Fruit fly (Drosophila melanogaster) S2 (cell line): ENCODE results near the gene Dhc93AB.

ENCODE experiments used
- CG8478 ChIP-seq: fragments of >200 bp; optimal IDR thresholded peaks from 2 replicates; lab custom pipeline; 2018
- CTCF ChIP-seq, 2 experiments: fragments of >200 bp; optimal IDR thresholded peaks; 2 replicates each; lab custom pipeline; 2018

dm6 chr3R:21042399-21042798 is at the start of gene Dhc93AB:
- TF ChIP-seq CTCF (optimal IDR thresholded peaks at IDR 0.05; lab: Kevin White, UChicago) (no peak), CG8478 (lab: Kevin White, UChicago) (no peak)
